Worm (Caenorhabditis elegans) whole organism, L4 larva: ENCODE results near the gene crh-2.

Experiments
- D1046.2 ChIP-seq: fragments of 200-800 bp; sonication (Bioruptor generic); IDR thresholded peaks from 2 replicates; pipeline ENCODE4 v1.3.6; 2022; ENCODE audit warnings: missing genetic modification characterization, missing compliant biosample characterization
- F26F4.8 ChIP-seq: fragments of 200-800 bp; sonication (Bioruptor generic); conservative IDR thresholded peaks from 2 replicates; pipeline ENCODE4 v1.3.6; 2022; ENCODE audit warnings: missing genetic modification characterization, missing compliant biosample characterization
- F37D6.2 ChIP-seq: sonication (generic microtip); optimal IDR thresholded peaks from 2 replicates; lab custom pipeline; 2016; ENCODE audit warnings: mild to moderate bottlenecking, missing genetic modification characterization, missing compliant biosample characterization
- T20F7.1 ChIP-seq: fragments of 200-800 bp; sonication (Bioruptor generic); optimal IDR thresholded peaks from 2 replicates; lab custom pipeline; 2018; ENCODE audit warnings: mild to moderate bottlenecking, missing genetic modification characterization, missing compliant biosample characterization
- T26A8.4 ChIP-seq: fragments of 200-800 bp; sonication (Bioruptor generic); IDR thresholded peaks from 2 replicates; pipeline ENCODE4 v1.3.6; 2022; ENCODE audit warnings: missing genetic modification characterization, missing compliant biosample characterization
- aha-1 ChIP-seq: fragments of 150-350 bp; peaks from one replicate; lab custom pipeline; 2014; ENCODE audit warnings: missing biosample characterization, missing genetic modification characterization
- aly-2 ChIP-seq: sonication (generic microtip); optimal IDR thresholded peaks from 2 replicates; lab custom pipeline; 2018; ENCODE audit warnings: missing biosample characterization, missing genetic modification characterization
- ceh-20 ChIP-seq: fragments of 200-800 bp; sonication (Bioruptor generic); IDR thresholded peaks from 2 replicates; pipeline ENCODE4 v1.3.6; 2022; ENCODE audit warnings: missing genetic modification reagents, missing genetic modification characterization, missing compliant biosample characterization
- ceh-44 ChIP-seq: fragments of 200-800 bp; sonication (Bioruptor generic); IDR thresholded peaks from 2 replicates; pipeline ENCODE4 v1.3.6; 2022; ENCODE audit warnings: missing genetic modification reagents, missing genetic modification characterization, missing compliant biosample characterization
- ces-1 ChIP-seq: fragments of 150-350 bp; sonication (generic microtip); optimal IDR thresholded peaks from 4 replicates; lab custom pipeline; 2014; ENCODE audit warnings: missing biosample characterization, missing genetic modification reagents, missing genetic modification characterization
- ctbp-1 ChIP-seq: fragments of 200-800 bp; sonication (Bioruptor generic); IDR thresholded peaks from 2 replicates; pipeline ENCODE4 v1.3.6; 2022; ENCODE audit warnings: missing genetic modification reagents, missing genetic modification characterization, missing compliant biosample characterization
- dmd-6 ChIP-seq: fragments of 200-800 bp; sonication (Bioruptor generic); IDR thresholded peaks from 2 replicates; pipeline ENCODE4 v1.3.6; 2022; ENCODE audit warnings: missing genetic modification reagents, missing genetic modification characterization, missing compliant biosample characterization
- dpl-1 ChIP-seq: fragments of 150-350 bp; optimal IDR thresholded peaks from 2 replicates; lab custom pipeline; 2014; ENCODE audit warnings: missing biosample characterization, missing genetic modification reagents, missing genetic modification characterization
- dve-1 ChIP-seq: sonication (generic microtip); optimal IDR thresholded peaks from 2 replicates; lab custom pipeline; 2017; ENCODE audit warnings: antibody characterized with exemption, mild to moderate bottlenecking, missing genetic modification characterization, missing compliant biosample characterization; ENCODE audit not compliant: insufficient read depth
- egl-43 ChIP-seq: fragments of 200-800 bp; sonication (Bioruptor generic); IDR thresholded peaks from 2 replicates; pipeline ENCODE4 v1.3.6; 2022; ENCODE audit warnings: missing genetic modification reagents, missing genetic modification characterization, missing compliant biosample characterization
- fkh-10 ChIP-seq: fragments of 150-350 bp; optimal IDR thresholded peaks from 2 replicates; lab custom pipeline; 2014; ENCODE audit warnings: missing biosample characterization, missing genetic modification reagents, missing genetic modification characterization
- fos-1 ChIP-seq: fragments of 150-350 bp; optimal IDR thresholded peaks from 2 replicates; lab custom pipeline; 2014; ENCODE audit warnings: missing biosample characterization, missing genetic modification characterization
- hif-1 ChIP-seq, 2 experiments: sonication (generic microtip); optimal IDR thresholded peaks; 2 replicates each; lab custom pipeline; 2016 to 2017; ENCODE audit warnings: missing compliant biosample characterization in 2 of 2, missing genetic modification characterization in 2 of 2, missing genetic modification reagents in 2 of 2, missing genotype in 2 of 2, mild to moderate bottlenecking in 1 of 2
- hlh-11 ChIP-seq: fragments of 200-800 bp; sonication (Bioruptor generic); optimal IDR thresholded peaks from 2 replicates; lab custom pipeline; 2018; ENCODE audit warnings: mild to moderate bottlenecking, missing genetic modification characterization, missing compliant biosample characterization
- hlh-30 ChIP-seq: sonication (generic microtip); optimal IDR thresholded peaks from 2 replicates; lab custom pipeline; 2017; ENCODE audit warnings: antibody characterized with exemption, mild to moderate bottlenecking, missing genetic modification characterization, missing compliant biosample characterization; ENCODE audit not compliant: insufficient read depth
- hmg-1.1 ChIP-seq: fragments of 200-800 bp; sonication (Bioruptor generic); IDR thresholded peaks from 2 replicates; pipeline ENCODE4 v1.3.6; 2022; ENCODE audit warnings: missing genetic modification reagents, missing genetic modification characterization, missing compliant biosample characterization
- jun-1 ChIP-seq: fragments of 150-350 bp; optimal IDR thresholded peaks from 2 replicates; lab custom pipeline; 2014; ENCODE audit warnings: missing biosample characterization, missing genetic modification reagents, missing genetic modification characterization
- lin-29 ChIP-seq: fragments of 200-800 bp; sonication (Bioruptor generic); IDR thresholded peaks from 2 replicates; pipeline ENCODE4 v1.3.6; 2022; ENCODE audit warnings: missing genetic modification reagents, missing genetic modification characterization, missing compliant biosample characterization
- lin-39 ChIP-seq: fragments of 150-350 bp; optimal IDR thresholded peaks from 2 replicates; lab custom pipeline; 2014; ENCODE audit warnings: missing biosample characterization, missing genetic modification reagents, missing genetic modification characterization
- mdl-1 ChIP-seq, 2 experiments: fragments of 150-350 bp in 1 of 2; sonication (generic microtip) in 1 of 2; optimal IDR thresholded peaks; 2 replicates each; lab custom pipeline; 2014 to 2017; ENCODE audit warnings: missing biosample characterization in 2 of 2, missing genetic modification characterization in 2 of 2
- mes-2 ChIP-seq: sonication (generic microtip); optimal IDR thresholded peaks from 2 replicates; lab custom pipeline; 2016; ENCODE audit warnings: missing genotype, mild to moderate bottlenecking, missing genetic modification characterization, missing compliant biosample characterization; ENCODE audit not compliant: poor library complexity, severe bottlenecking
- mxl-3 ChIP-seq: fragments of 200-800 bp; sonication (Bioruptor generic); optimal IDR thresholded peaks from 2 replicates; lab custom pipeline; 2018; ENCODE audit warnings: mild to moderate bottlenecking, missing genetic modification characterization, missing compliant biosample characterization
- nhr-102 ChIP-seq: sonication (generic microtip); optimal IDR thresholded peaks from 2 replicates; lab custom pipeline; 2016; ENCODE audit warnings: mild to moderate bottlenecking, missing genetic modification characterization, moderate library complexity, missing compliant biosample characterization
- nhr-11 ChIP-seq: fragments of 150-350 bp; optimal IDR thresholded peaks from 2 replicates; lab custom pipeline; 2014; ENCODE audit warnings: missing biosample characterization, missing genetic modification characterization
- nhr-25 ChIP-seq: sonication (generic microtip); optimal IDR thresholded peaks from 2 replicates; lab custom pipeline; 2017; ENCODE audit warnings: missing genetic modification characterization, mild to moderate bottlenecking, missing compliant biosample characterization, antibody characterized with exemption, moderate library complexity, borderline replicate concordance; ENCODE audit not compliant: insufficient read depth
- nhr-41 ChIP-seq: fragments of 200-800 bp; sonication (Bioruptor generic); IDR thresholded peaks from 2 replicates; pipeline ENCODE4 v1.3.6; 2022; ENCODE audit warnings: missing genetic modification reagents, missing genetic modification characterization, missing compliant biosample characterization
- nhr-48 ChIP-seq: sonication (generic microtip); optimal IDR thresholded peaks from 2 replicates; lab custom pipeline; 2016; ENCODE audit warnings: mild to moderate bottlenecking, missing genetic modification characterization, missing compliant biosample characterization
- nhr-76 ChIP-seq: fragments of 150-350 bp; optimal IDR thresholded peaks from 2 replicates; lab custom pipeline; 2014; ENCODE audit warnings: missing biosample characterization, missing genetic modification characterization
- nhr-77 ChIP-seq: fragments of 150-350 bp; optimal IDR thresholded peaks from 2 replicates; lab custom pipeline; 2014; ENCODE audit warnings: missing biosample characterization, missing genetic modification characterization
- php-3 ChIP-seq: fragments of 200-800 bp; sonication (Bioruptor generic); IDR thresholded peaks from 2 replicates; pipeline ENCODE4 v1.3.6; 2022; ENCODE audit warnings: missing genetic modification reagents, missing genetic modification characterization, missing compliant biosample characterization
- rbr-2 ChIP-seq: sonication (generic microtip); optimal IDR thresholded peaks from 2 replicates; lab custom pipeline; 2016; ENCODE audit warnings: missing genotype, missing genetic modification characterization, missing compliant biosample characterization
- saeg-2 ChIP-seq: fragments of 200-800 bp; sonication (Bioruptor generic); IDR thresholded peaks from 2 replicates; pipeline ENCODE4 v1.3.6; 2022; ENCODE audit warnings: missing genetic modification reagents, missing genetic modification characterization, missing compliant biosample characterization
- set-16 ChIP-seq: fragments of 200-800 bp; sonication (Bioruptor generic); IDR thresholded peaks from 2 replicates; pipeline ENCODE4 v1.3.6; 2022; ENCODE audit warnings: missing genetic modification reagents, missing genetic modification characterization, missing compliant biosample characterization
- spr-1 ChIP-seq: sonication (generic microtip); optimal IDR thresholded peaks from 2 replicates; lab custom pipeline; 2016; ENCODE audit warnings: mild to moderate bottlenecking, missing genetic modification characterization, missing compliant biosample characterization
- spr-3 ChIP-seq: fragments of 200-800 bp; sonication (Bioruptor generic); optimal IDR thresholded peaks from 2 replicates; lab custom pipeline; 2018; ENCODE audit warnings: mild to moderate bottlenecking, missing genetic modification characterization, missing compliant biosample characterization
- tra-1 ChIP-seq: fragments of 200-800 bp; sonication (Bioruptor generic); IDR thresholded peaks from 2 replicates; pipeline ENCODE4 v1.3.6; 2022; ENCODE audit warnings: missing genetic modification reagents, missing genetic modification characterization, missing compliant biosample characterization
- unc-62 ChIP-seq, 3 experiments: fragments of 150-350 bp in 1 of 3; sonication (generic microtip); optimal IDR thresholded peaks in 2 of 3; peaks in 1 of 3; 1 replicate in 1 of 3; 2 replicates in 2 of 3; lab custom pipeline; 2014 to 2017; ENCODE audit warnings: missing biosample characterization in 3 of 3, missing genetic modification characterization in 3 of 3, missing genetic modification reagents in 3 of 3, missing genotype in 1 of 3
- vab-7 ChIP-seq: fragments of 200-800 bp; sonication (Bioruptor generic); IDR thresholded peaks from 2 replicates; pipeline ENCODE4 v1.3.6; 2022; ENCODE audit warnings: missing genetic modification reagents, missing genetic modification characterization, missing compliant biosample characterization
- zfp-2 ChIP-seq: sonication (generic microtip); optimal IDR thresholded peaks from 2 replicates; lab custom pipeline; 2016; ENCODE audit warnings: mild to moderate bottlenecking, missing genetic modification characterization, missing compliant biosample characterization
- zfp-3 ChIP-seq: fragments of 200-800 bp; sonication (Bioruptor generic); conservative IDR thresholded peaks from 2 replicates; pipeline ENCODE4 v1.3.6; 2022; ENCODE audit warnings: missing genetic modification reagents, missing genetic modification characterization, missing compliant biosample characterization
- zip-2 ChIP-seq: fragments of 150-350 bp; optimal IDR thresholded peaks from 2 replicates; lab custom pipeline; 2014; ENCODE audit warnings: missing biosample characterization, missing genetic modification characterization

Gene crh-2

ce11 chrII:5182451-5182850, 4.9 kb downstream of the crh-2 start (continued):
- no peak for TF ChIP-seq fkh-10 (GFP tag; lab: Kevin White, UChicago)
- peak; percentile 78 for TF ChIP-seq dve-1 (tag; lab: Kevin White, UChicago)
- TF ChIP-seq T20F7.1 (GFP tag; lab: Kevin White, UChicago) = peak; percentile 65
- no peak for TF ChIP-seq spr-3 (GFP tag; lab: Kevin White, UChicago)

DNA sequence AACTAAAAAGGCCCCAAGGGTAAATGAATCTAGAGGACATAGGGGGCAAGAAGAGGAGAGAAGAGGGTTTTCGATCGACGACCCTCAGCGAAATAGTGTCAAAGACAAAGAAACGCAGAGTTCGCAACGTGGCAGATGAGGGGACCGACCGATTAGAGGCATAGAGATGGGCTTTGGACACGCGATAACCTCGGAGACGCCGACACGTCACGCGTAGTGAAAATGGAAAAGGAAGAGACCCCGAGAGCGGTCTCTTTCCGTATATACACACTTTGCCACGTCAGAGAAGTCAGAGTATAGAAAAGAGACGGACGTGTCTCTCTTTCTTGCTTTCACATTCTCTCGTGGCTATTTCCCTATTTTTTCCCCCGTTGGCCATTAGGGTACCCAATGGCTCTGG, 5.9 kb downstream of the crh-2 start:
- TF ChIP-seq aha-1 (tag; lab: Kevin White, UChicago) (peak; percentile 98), hif-1 (tag; optimal IDR thresholded peaks at IDR 0.05; lab: Kevin White, UChicago) (peak in 1 of 2 experiments; percentile 58), ctbp-1 (GFP tag; lab: Robert Waterston, UW) (peak; percentile 88), T26A8.4 (GFP tag; lab: Robert Waterston, UW) (0 out of 2 replicates have a peak, but pooled peaks have one; percentile 27), php-3 (GFP tag; lab: Robert Waterston, UW) (no peak), mxl-3 (GFP tag; lab: Kevin White, UChicago) (peak; percentile 89), nhr-77 (no peak), hlh-11 (peak; percentile 85), lin-39 (tag; lab: Kevin White, UChicago) (no peak), dve-1 (tag; lab: Kevin White, UChicago) (peak; percentile 56), nhr-11 (tag; lab: Kevin White, UChicago) (peak; percentile 75), nhr-41 (GFP tag; lab: Robert Waterston, UW) (no peak), saeg-2 (GFP tag; lab: Robert Waterston, UW) (no peak), unc-62 (GFP tag; optimal IDR thresholded peaks at IDR 0.05 in 1 of 2; lab: Kevin White, UChicago) (peak in 1 of 2 experiments; percentile 48), unc-62 (tag; optimal IDR thresholded peaks at IDR 0.05; lab: Kevin White, UChicago) (no peak), aly-2 (tag; lab: Kevin White, UChicago) (no peak), fkh-10 (GFP tag; lab: Kevin White, UChicago) (peak; percentile 55), lin-29 (GFP tag; lab: Robert Waterston, UW) (no peak), hmg-1.1 (GFP tag; lab: Robert Waterston, UW) (peak; percentile 85), nhr-48 (tag; lab: Kevin White, UChicago) (peak; percentile 51), ces-1 (GFP tag; lab: Kevin White, UChicago) (peak; percentile 60), vab-7 (peak; percentile 56), spr-1 (tag; lab: Kevin White, UChicago) (peak; percentile 45), ceh-20 (GFP tag; lab: Robert Waterston, UW) (peak; percentile 67; the same call in 1 of the 2 replicates), D1046.2 (GFP tag; lab: Robert Waterston, UW) (0 out of 2 replicates have a peak, but pooled peaks have one; percentile 4), jun-1 (tag; lab: Kevin White, UChicago) (no peak), zfp-2 (tag; lab: Kevin White, UChicago) (peak; percentile 19), zip-2 (tag; lab: Kevin White, UChicago) (no peak), dpl-1 (peak; percentile 31), zfp-3 (GFP tag; lab: Robert Waterston, UW) (0 out of 2 replicates have a peak, but pooled peaks have one; percentile 47), F26F4.8 (GFP tag; lab: Robert Waterston, UW) (no peak), nhr-25 (tag; lab: Kevin White, UChicago) (peak; percentile 70), rbr-2 (tag; lab: Kevin White, UChicago) (peak; percentile 79), fos-1 (tag; lab: Kevin White, UChicago) (no peak), nhr-76 (tag; lab: Kevin White, UChicago) (no peak), mdl-1 (tag; optimal IDR thresholded peaks at IDR 0.05; lab: Kevin White, UChicago) (peak; percentile 72 to 93), nhr-102 (no peak), ceh-44 (GFP tag; lab: Robert Waterston, UW) (0 out of 2 replicates have a peak, but pooled peaks have one; percentile 19), set-16 (GFP tag; lab: Robert Waterston, UW) (peak; percentile 59; the same call in 1 of the 2 replicates), hlh-30 (peak; percentile 94), tra-1 (GFP tag; lab: Robert Waterston, UW) (peak; percentile 45), dmd-6 (GFP tag; lab: Robert Waterston, UW) (peak; percentile 64), T20F7.1 (GFP tag; lab: Kevin White, UChicago) (peak; percentile 7), F37D6.2 (tag; lab: Kevin White, UChicago) (peak; percentile 75), mes-2 (peak; percentile 56), egl-43 (GFP tag; lab: Robert Waterston, UW) (peak; percentile 78)
